Worm (Caenorhabditis elegans): ENCODE measurements around the gene R08A2.9.
A peak's percentile ranks its signal among the peaks of the same experiment; 100 is the strongest.
"Not testable (repeated sequence)": the region's sequence is repeated elsewhere in the genome, so short reads cannot be mapped to it uniquely, and the experiment has no call there.

R08A2.9 gene

ce11 chrV:14741233-14741632 is 33.2 kb downstream of the R08A2.9 start, which contains the start of gene Y50E8A.6:
Gene Y50E8A.6 (minus strand): TSS chrV:14741333.
- TF ChIP-seq K09A11.1 (tag; optimal IDR thresholded peaks at IDR 0.05; ENCODE audit: insufficient read depth) (no peak), hlh-6 (tag; optimal IDR thresholded peaks at IDR 0.05) (no peak), pqm-1 (tag; optimal IDR thresholded peaks at IDR 0.05) (no peak), hlh-30 (tag; optimal IDR thresholded peaks at IDR 0.05; ENCODE audit: insufficient read depth) (no peak), hlh-15 (tag; optimal IDR thresholded peaks at IDR 0.05) (no peak), hlh-8 (tag; optimal IDR thresholded peaks at IDR 0.05) (no peak), unc-55 (GFP tag; optimal IDR thresholded peaks at IDR 0.05) (no peak), gmeb-2 (tag; optimal IDR thresholded peaks at IDR 0.05) (no peak), C08G9.2 (tag; optimal IDR thresholded peaks at IDR 0.05) (no peak), sox-2 (GFP tag; IDR thresholded peaks at IDR 0.05) (no peak), ceh-2 (tag; optimal IDR thresholded peaks at IDR 0.05) (no peak), T23F11.4 (GFP tag; optimal IDR thresholded peaks at IDR 0.05) (no peak), nfya-1 (tag; optimal IDR thresholded peaks at IDR 0.05) (no peak), sdc-2 (tag; optimal IDR thresholded peaks at IDR 0.05) (no peak), madf-2 (tag; optimal IDR thresholded peaks at IDR 0.05) (no peak)

ce11 chrV:14744824-14745223 is 36.8 kb downstream of the R08A2.9 start:
- peak; percentile 2 for TF ChIP-seq dve-1 (tag; optimal IDR thresholded peaks at IDR 0.05)
- no peak for TF ChIP-seq hlh-6 (tag; optimal IDR thresholded peaks at IDR 0.05)

ce11 chrV:14746975-14747374 is 38.9 kb downstream of the R08A2.9 start:
- TF ChIP-seq unc-42 (tag; optimal IDR thresholded peaks at IDR 0.05): no peak
- no peak for TF ChIP-seq unc-86 (tag; optimal IDR thresholded peaks at IDR 0.05)
- no peak for TF ChIP-seq lin-11 (tag; optimal IDR thresholded peaks at IDR 0.05)
- no peak for TF ChIP-seq ztf-16 (tag; optimal IDR thresholded peaks at IDR 0.05)
- TF ChIP-seq zip-5 (tag; optimal IDR thresholded peaks at IDR 0.05): no peak
- TF ChIP-seq elt-2 (tag; optimal IDR thresholded peaks at IDR 0.05): no peak
- TF ChIP-seq pha-4 (tag; optimal IDR thresholded peaks at IDR 0.05): no peak
- no peak for TF ChIP-seq ceh-2 (tag; optimal IDR thresholded peaks at IDR 0.05)

- TF ChIP-seq hlh-6 (tag; optimal IDR thresholded peaks at IDR 0.05) (no peak), ref-2 (tag; optimal IDR thresholded peaks at IDR 0.05) (no peak), ceh-6 (GFP tag; optimal IDR thresholded peaks at IDR 0.05) (no peak), hlh-8 (tag; optimal IDR thresholded peaks at IDR 0.05) (no peak), pat-9 (tag; optimal IDR thresholded peaks at IDR 0.05) (no peak), lim-6 (tag; optimal IDR thresholded peaks at IDR 0.05) (no peak), eyg-1 (tag; optimal IDR thresholded peaks at IDR 0.05) (no peak), fax-1 (tag; optimal IDR thresholded peaks at IDR 0.05) (no peak), ttx-3 (tag; optimal IDR thresholded peaks at IDR 0.05) (no peak), lin-11 (tag; optimal IDR thresholded peaks at IDR 0.05) (no peak), pha-4 (tag; optimal IDR thresholded peaks at IDR 0.05) (no peak), sox-2 (GFP tag; IDR thresholded peaks at IDR 0.05) (no peak), elt-2 (tag; optimal IDR thresholded peaks at IDR 0.05) (no peak), pqm-1 (tag; optimal IDR thresholded peaks at IDR 0.05) (no peak)
These were observed 40.6 kb downstream of the R08A2.9 start, which contains the start of the genes lipl-8 and Y50E8A.22 for ce11 chrV:14748608-14749137. Gene lipl-8 (minus strand): TSS chrV:14748708. Gene Y50E8A.22 (minus strand): TSS chrV:14749087.

ce11 chrV:14750357-14750756 is 42.3 kb downstream of the R08A2.9 start, which contains the start of gene nspa-10:
Gene nspa-10 (minus strand): TSS chrV:14750457.
- not testable (repeated sequence) for TF ChIP-seq hlh-13 (GFP tag; optimal IDR thresholded peaks at IDR 0.05); pax-1 (tag; optimal IDR thresholded peaks at IDR 0.05); pros-1 (tag; optimal IDR thresholded peaks at IDR 0.05)

All from whole organism, late embryonic.